Worm (Caenorhabditis elegans): ENCODE data around the gene faah-5.

The faah-5 gene

DNA sequence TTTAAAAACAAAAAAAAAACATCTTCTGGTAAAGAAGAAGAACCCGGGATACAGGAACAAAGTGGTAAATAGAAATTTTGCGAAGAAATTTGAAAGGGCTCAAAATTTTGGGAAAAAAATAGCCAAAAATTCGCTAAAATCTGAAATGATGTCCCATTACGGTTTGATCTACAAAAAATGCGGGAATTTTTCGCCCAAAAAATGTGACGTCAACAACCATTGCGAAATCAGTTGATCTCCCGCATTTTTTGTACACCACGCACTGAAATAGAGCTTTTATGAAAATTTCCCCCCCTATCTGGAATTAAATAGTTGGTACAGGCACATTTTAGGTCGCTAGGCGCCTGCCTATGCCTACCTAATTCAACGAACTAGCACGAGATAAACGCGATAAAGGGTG, 41.6 kb downstream of the faah-5 start:
- no peak for TF ChIP-seq scrt-1 (GFP tag; IDR thresholded peaks at IDR 0.05)
- TF ChIP-seq sea-1 (GFP tag; conservative IDR thresholded peaks at IDR 0.05), result no peak
- TF ChIP-seq ets-7 (tag; optimal IDR thresholded peaks at IDR 0.05), result no peak
- TF ChIP-seq ama-1 (optimal IDR thresholded peaks at IDR 0.05), result no peak
- TF ChIP-seq pes-1 (GFP tag; IDR thresholded peaks at IDR 0.05), result no peak

DNA sequence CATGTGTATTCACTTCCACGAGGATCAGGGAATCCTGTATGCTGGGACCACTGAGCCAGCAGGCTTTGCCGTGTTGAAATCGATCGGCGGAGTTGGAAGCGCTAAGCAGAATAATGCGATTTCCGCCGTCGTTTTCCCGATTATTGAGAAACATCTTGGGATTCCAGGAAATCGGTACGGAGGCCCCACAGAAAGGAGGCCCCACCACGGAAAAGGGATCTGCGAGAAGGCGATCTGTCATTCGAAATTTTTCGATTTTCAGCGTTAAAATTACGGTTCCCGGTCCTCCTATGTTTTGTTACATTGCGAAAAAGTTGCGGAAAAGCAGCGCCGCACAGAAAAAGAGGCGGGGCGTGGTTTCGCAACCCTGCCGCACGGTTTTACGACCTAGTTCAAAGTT, 42.9 kb downstream of the faah-5 start:
- TF ChIP-seq pes-1 (GFP tag; IDR thresholded peaks at IDR 0.05) (peak; percentile 70), tra-4 (tag; optimal IDR thresholded peaks at IDR 0.05) (no peak), scrt-1 (GFP tag; IDR thresholded peaks at IDR 0.05) (no peak), ceh-36 (tag; optimal IDR thresholded peaks at IDR 0.05) (no peak), hnd-1 (tag; optimal IDR thresholded peaks at IDR 0.05) (no peak), hmg-4 (GFP tag; optimal IDR thresholded peaks at IDR 0.05) (no peak), ceh-13 (GFP tag; optimal IDR thresholded peaks at IDR 0.05) (no peak), sea-1 (GFP tag; conservative IDR thresholded peaks at IDR 0.05) (0 out of 2 replicates have a peak, but pooled peaks have one; percentile 60), ets-7 (tag; optimal IDR thresholded peaks at IDR 0.05) (peak; percentile 25), tbx-11 (GFP tag; IDR thresholded peaks at IDR 0.05) (0 out of 2 replicates have a peak, but pooled peaks have one; percentile 30), ama-1 (optimal IDR thresholded peaks at IDR 0.05) (no peak), flt-1 (GFP tag; IDR thresholded peaks at IDR 0.05) (peak; percentile 33; the same call in 1 of the 2 replicates), tbx-37 (GFP tag; conservative IDR thresholded peaks at IDR 0.05) (no peak), F13C5.2 (tag; optimal IDR thresholded peaks at IDR 0.05) (no peak), aly-1 (tag; optimal IDR thresholded peaks at IDR 0.05) (no peak), B0310.2 (tag; optimal IDR thresholded peaks at IDR 0.05) (no peak), hmbx-1 (tag; optimal IDR thresholded peaks at IDR 0.05) (no peak)

DNA sequence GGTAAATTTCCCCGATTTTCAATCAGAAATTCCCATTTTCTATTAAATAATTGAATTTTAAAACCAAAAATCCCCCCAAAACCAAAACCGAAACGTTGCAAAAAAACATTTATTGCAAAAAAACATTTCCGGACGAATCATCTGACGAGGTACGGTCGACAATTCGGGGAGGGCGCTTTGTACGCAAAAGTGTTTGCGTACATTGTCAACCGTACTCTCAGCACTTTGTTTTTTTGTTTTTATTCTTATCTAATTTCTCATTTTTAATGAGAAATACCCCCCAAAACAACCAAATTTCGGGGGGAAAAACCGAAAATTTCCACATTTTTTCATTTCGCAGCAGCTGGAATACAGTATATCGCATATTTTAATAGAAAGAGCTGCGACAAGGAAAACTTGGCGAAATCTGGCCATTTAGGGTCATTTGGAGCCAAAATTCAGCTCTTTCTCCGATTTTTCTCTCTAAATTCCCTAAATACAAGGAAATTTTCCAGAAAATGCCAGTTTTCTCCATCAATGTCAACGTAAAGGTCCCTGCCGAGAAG, 43.5 kb downstream of the faah-5 start, which contains the start of gene mif-1:
Gene mif-1, plus strand, starts transcription at position 495 of the 545 bp plus-strand sequence.
- TF ChIP-seq hnd-1 (tag; optimal IDR thresholded peaks at IDR 0.05), result no peak
- no peak for TF ChIP-seq tbx-11 (GFP tag; IDR thresholded peaks at IDR 0.05)
- 0 out of 2 replicates have a peak, but pooled peaks have one; percentile 8 for TF ChIP-seq tbx-37 (GFP tag; conservative IDR thresholded peaks at IDR 0.05)
- TF ChIP-seq ama-1 (optimal IDR thresholded peaks at IDR 0.05), result no peak

DNA sequence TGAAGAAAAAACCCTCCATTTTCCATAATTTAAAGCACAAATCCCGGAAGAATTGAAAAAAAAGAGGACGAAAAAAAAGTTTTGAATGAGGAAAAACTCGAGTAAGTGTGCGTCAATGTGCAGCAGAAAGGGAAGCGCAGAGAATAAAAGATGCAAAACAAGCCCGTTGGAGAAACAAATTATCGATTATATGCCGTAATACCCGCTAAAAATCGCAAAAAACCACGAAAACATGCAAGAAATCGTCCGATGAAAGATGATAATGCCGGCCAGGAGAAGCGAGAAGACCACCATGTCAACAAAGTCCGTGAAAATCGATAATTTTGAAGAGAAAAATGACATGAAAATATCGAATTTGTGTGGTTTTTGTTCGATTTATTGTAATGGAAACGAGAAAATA, 44.2 kb downstream of the faah-5 start:
- no peak for TF ChIP-seq B0310.2 (tag; optimal IDR thresholded peaks at IDR 0.05)
- TF ChIP-seq tbx-11 (GFP tag; IDR thresholded peaks at IDR 0.05), result no peak
- TF ChIP-seq flt-1 (GFP tag; IDR thresholded peaks at IDR 0.05), result no peak
- no peak for TF ChIP-seq sea-1 (GFP tag; conservative IDR thresholded peaks at IDR 0.05)
- TF ChIP-seq ets-7 (tag; optimal IDR thresholded peaks at IDR 0.05), result no peak

DNA sequence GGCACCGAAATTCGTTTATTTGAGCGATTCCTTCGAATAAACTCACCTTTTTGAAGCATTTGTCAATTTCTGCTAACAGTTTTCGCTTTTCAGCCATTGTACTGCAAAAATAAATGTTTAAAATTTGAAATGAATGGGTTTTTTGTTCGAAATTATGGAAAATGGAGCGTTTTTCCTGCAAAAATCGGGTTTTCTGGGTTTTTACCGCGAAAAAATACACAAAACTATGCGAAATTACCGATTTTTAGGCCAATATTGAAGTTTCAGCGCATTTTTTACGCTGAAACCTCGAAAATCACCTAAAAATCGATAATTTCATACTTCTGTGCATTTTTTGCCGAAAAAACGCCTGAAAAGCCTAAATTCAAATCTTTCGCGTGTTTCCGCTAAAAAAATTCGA, 44.9 kb downstream of the faah-5 start, which contains the start of gene ntl-3:
Gene ntl-3, minus strand, starts transcription at position 101 of the 400 bp plus-strand sequence.
- TF ChIP-seq flt-1 (GFP tag; IDR thresholded peaks at IDR 0.05) (no peak), hmg-4 (GFP tag; optimal IDR thresholded peaks at IDR 0.05) (no peak), hmbx-1 (tag; optimal IDR thresholded peaks at IDR 0.05) (no peak), pes-1 (GFP tag; IDR thresholded peaks at IDR 0.05) (no peak), B0310.2 (tag; optimal IDR thresholded peaks at IDR 0.05) (no peak), scrt-1 (GFP tag; IDR thresholded peaks at IDR 0.05) (no peak), ceh-36 (tag; optimal IDR thresholded peaks at IDR 0.05) (no peak), F13C5.2 (tag; optimal IDR thresholded peaks at IDR 0.05) (no peak), sea-1 (GFP tag; conservative IDR thresholded peaks at IDR 0.05) (no peak), ama-1 (optimal IDR thresholded peaks at IDR 0.05) (no peak), tbx-37 (GFP tag; conservative IDR thresholded peaks at IDR 0.05) (no peak), ceh-13 (GFP tag; optimal IDR thresholded peaks at IDR 0.05) (no peak)

DNA sequence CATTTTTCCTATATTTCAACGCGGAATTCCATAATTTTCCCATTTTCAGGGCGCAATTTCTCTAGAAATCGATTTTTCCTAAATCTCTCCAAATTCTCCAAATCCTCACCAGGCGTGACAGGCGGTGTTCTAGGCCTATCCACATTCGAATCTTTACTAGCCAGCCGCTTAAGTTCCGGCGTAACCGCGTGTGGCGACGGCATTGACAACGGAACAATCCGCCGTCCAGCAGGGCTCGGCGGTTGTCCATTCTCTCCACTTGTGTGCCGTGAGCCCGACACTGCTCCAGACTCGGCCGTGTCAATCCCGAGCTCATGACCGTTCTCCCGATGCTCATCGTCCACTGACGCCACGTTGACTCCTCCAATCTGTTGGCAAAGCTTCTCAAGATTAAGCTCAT, 48.2 kb downstream of the faah-5 start:
- TF ChIP-seq aly-1 (tag; optimal IDR thresholded peaks at IDR 0.05) (no peak), pes-1 (GFP tag; IDR thresholded peaks at IDR 0.05) (no peak), sea-1 (GFP tag; conservative IDR thresholded peaks at IDR 0.05) (no peak), tbx-37 (GFP tag; conservative IDR thresholded peaks at IDR 0.05) (no peak), B0310.2 (tag; optimal IDR thresholded peaks at IDR 0.05) (no peak), flt-1 (GFP tag; IDR thresholded peaks at IDR 0.05) (no peak), hmbx-1 (tag; optimal IDR thresholded peaks at IDR 0.05) (no peak), hmg-4 (GFP tag; optimal IDR thresholded peaks at IDR 0.05) (no peak), hnd-1 (tag; optimal IDR thresholded peaks at IDR 0.05) (no peak)

DNA sequence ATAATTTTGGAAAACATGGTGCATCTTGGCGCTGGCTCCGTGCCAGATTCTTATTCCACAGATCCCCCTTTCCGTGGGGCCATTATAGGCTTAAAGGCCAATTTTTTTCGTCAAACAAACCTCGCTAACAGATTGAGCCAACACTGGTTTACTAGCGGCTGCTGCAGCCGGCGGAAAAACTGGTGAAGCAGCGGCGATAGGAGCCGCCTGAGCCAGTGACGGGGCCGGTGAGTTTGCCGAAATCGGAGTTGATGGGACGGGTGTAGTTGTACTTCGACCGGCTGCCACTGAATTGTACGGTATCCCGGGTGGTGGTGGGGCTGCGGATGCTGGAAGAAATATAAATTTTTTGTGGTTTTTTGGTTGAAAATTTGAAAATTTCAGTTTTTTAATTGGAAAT, 49.5 kb downstream of the faah-5 start:
- TF ChIP-seq ceh-13 (GFP tag; optimal IDR thresholded peaks at IDR 0.05), result no peak
- TF ChIP-seq tbx-11 (GFP tag; IDR thresholded peaks at IDR 0.05), result no peak
- no peak for TF ChIP-seq ama-1 (optimal IDR thresholded peaks at IDR 0.05)
- TF ChIP-seq tra-4 (tag; optimal IDR thresholded peaks at IDR 0.05), result no peak

DNA sequence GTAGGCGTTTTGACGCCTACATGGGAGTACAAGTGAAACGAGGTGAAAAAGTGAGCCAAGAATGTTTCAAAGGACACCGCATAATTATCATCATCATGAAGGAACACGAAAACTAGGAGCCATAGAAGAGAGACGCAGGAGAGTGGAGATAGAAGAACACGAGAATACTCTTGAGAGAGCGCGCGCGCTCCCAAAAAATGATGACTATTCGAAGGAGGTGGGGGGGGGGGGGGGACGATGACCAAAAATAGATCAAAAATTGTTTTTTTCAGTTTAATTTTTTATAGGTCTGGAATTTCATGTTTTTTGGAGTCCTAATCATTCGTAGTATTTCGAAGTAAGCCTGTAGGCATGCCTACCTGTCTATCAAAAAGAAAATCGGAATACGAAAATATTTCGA, 54.5 kb downstream of the faah-5 start:
- TF ChIP-seq scrt-1 (GFP tag; IDR thresholded peaks at IDR 0.05) (no peak), ama-1 (optimal IDR thresholded peaks at IDR 0.05) (no peak), hnd-1 (tag; optimal IDR thresholded peaks at IDR 0.05) (no peak), ceh-36 (tag; optimal IDR thresholded peaks at IDR 0.05) (no peak), tbx-37 (GFP tag; conservative IDR thresholded peaks at IDR 0.05) (no peak), F13C5.2 (tag; optimal IDR thresholded peaks at IDR 0.05) (no peak), hmbx-1 (tag; optimal IDR thresholded peaks at IDR 0.05) (no peak)
